Fruit fly (Drosophila melanogaster) whole organism, embryonic: ENCODE results near the gene CG13671.
A peak's percentile ranks its signal among the peaks of the same experiment; 100 is the strongest.

Experiments used
- Atf6 ChIP-seq: fragments of 200-800 bp; sonication (Bioruptor generic); IDR thresholded peaks from 2 replicates; pipeline ENCODE4 v1.3.6; 2022; ENCODE audit warnings: missing biosample characterization, missing genetic modification characterization
- CG10147 ChIP-seq: fragments of 200-800 bp; sonication (Bioruptor generic); optimal IDR thresholded peaks from 2 replicates; lab custom pipeline; 2019; ENCODE audit warnings: missing biosample characterization, mild to moderate bottlenecking, missing genetic modification characterization, moderate library complexity
- CG10462 ChIP-seq: fragments of 200-800 bp; sonication (Bioruptor generic); optimal IDR thresholded peaks from 2 replicates; lab custom pipeline; 2016; ENCODE audit warnings: missing biosample characterization, missing genetic modification characterization
- CG10543 ChIP-seq: fragments of 200-800 bp; sonication (Bioruptor generic); optimal IDR thresholded peaks from 3 replicates; lab custom pipeline; 2017; ENCODE audit warnings: missing biosample characterization, mild to moderate bottlenecking, missing genetic modification characterization, moderate library complexity
- CG12071 ChIP-seq: fragments of 200-800 bp; sonication (Bioruptor generic); optimal IDR thresholded peaks from 3 replicates; lab custom pipeline; 2018; ENCODE audit warnings: missing biosample characterization, mild to moderate bottlenecking, missing genetic modification characterization
- CG12155 ChIP-seq: fragments of 200-800 bp; sonication (Bioruptor generic); optimal IDR thresholded peaks from 3 replicates; lab custom pipeline; 2016; ENCODE audit warnings: missing biosample characterization, missing genetic modification characterization
- CG12942 ChIP-seq: fragments of 200-800 bp; sonication (Bioruptor generic); optimal IDR thresholded peaks from 3 replicates; lab custom pipeline; 2016; ENCODE audit warnings: missing biosample characterization, missing genetic modification characterization
- CG13775 ChIP-seq: fragments of 200-800 bp; sonication (Bioruptor generic); optimal IDR thresholded peaks from 3 replicates; lab custom pipeline; 2017; ENCODE audit warnings: missing biosample characterization, mild to moderate bottlenecking, missing genetic modification characterization
- CG14965 ChIP-seq: fragments of 200-800 bp; sonication (Bioruptor generic); optimal IDR thresholded peaks from 2 replicates; lab custom pipeline; 2016; ENCODE audit warnings: missing biosample characterization, missing genetic modification characterization, borderline replicate concordance
- CG2120 ChIP-seq: fragments of 200-800 bp; sonication (Bioruptor generic); optimal IDR thresholded peaks from 3 replicates; lab custom pipeline; 2016; ENCODE audit warnings: missing biosample characterization, missing genetic modification characterization
- CG30020 ChIP-seq: fragments of 200-800 bp; optimal IDR thresholded peaks from 2 replicates; lab custom pipeline; 2019; ENCODE audit warnings: missing biosample characterization, mild to moderate bottlenecking, missing genetic modification characterization, moderate library complexity
- CG33557 ChIP-seq: fragments of 200-800 bp; sonication (Bioruptor generic); optimal IDR thresholded peaks from 2 replicates; lab custom pipeline; 2019; ENCODE audit warnings: missing biosample characterization, mild to moderate bottlenecking, missing genetic modification characterization, moderate library complexity
- CG5180 ChIP-seq: fragments of 200-800 bp; sonication (Bioruptor generic); optimal IDR thresholded peaks from 3 replicates; lab custom pipeline; 2017; ENCODE audit warnings: missing biosample characterization, missing genetic modification characterization, mild to moderate bottlenecking, moderate library complexity, missing genetic modification reagents
- CG6272 ChIP-seq: fragments of 200-800 bp; sonication (Bioruptor generic); IDR thresholded peaks from 2 replicates; pipeline ENCODE4 v1.3.6; 2022; ENCODE audit warnings: missing biosample characterization, missing genetic modification characterization
- CG6765 ChIP-seq: fragments of 200-800 bp; sonication (Bioruptor generic); optimal IDR thresholded peaks from 3 replicates; lab custom pipeline; 2017; ENCODE audit warnings: missing biosample characterization, mild to moderate bottlenecking, missing genetic modification characterization
- CG7556 ChIP-seq: fragments of 200-800 bp; sonication (Bioruptor generic); optimal IDR thresholded peaks from 2 replicates; lab custom pipeline; 2017; ENCODE audit warnings: missing biosample characterization, mild to moderate bottlenecking, missing genetic modification characterization
- CG9797 ChIP-seq: fragments of 200-800 bp; sonication (Bioruptor generic); optimal IDR thresholded peaks from 3 replicates; lab custom pipeline; 2018; ENCODE audit warnings: missing biosample characterization, mild to moderate bottlenecking, missing genetic modification characterization
- Doc2 ChIP-seq: fragments of 200-800 bp; sonication (Bioruptor generic); IDR thresholded peaks from 2 replicates; pipeline ENCODE4 v1.3.6; 2022; ENCODE audit warnings: missing biosample characterization, missing genetic modification characterization
- Doc3 ChIP-seq: fragments of 200-800 bp; sonication (Bioruptor generic); IDR thresholded peaks from 3 replicates; pipeline ENCODE4 v1.3.6; 2022; ENCODE audit warnings: missing biosample characterization, missing genetic modification characterization; ENCODE audit not compliant: partially characterized antibody
- Dref ChIP-seq: fragments of 200-800 bp; sonication (Bioruptor generic); IDR thresholded peaks from 2 replicates; pipeline ENCODE4 v1.3.6; 2022; ENCODE audit warnings: missing biosample characterization, missing genetic modification characterization
- Fer3 ChIP-seq: fragments of 200-800 bp; sonication (Bioruptor generic); optimal IDR thresholded peaks from 2 replicates; lab custom pipeline; 2018; ENCODE audit warnings: missing biosample characterization, mild to moderate bottlenecking, missing genetic modification characterization, moderate library complexity
- Gug ChIP-seq: fragments of 200-800 bp; sonication (Bioruptor generic); IDR thresholded peaks from 4 replicates; pipeline ENCODE4 v1.3.6; 2022; ENCODE audit warnings: missing biosample characterization, missing genetic modification characterization
- HLH3B ChIP-seq: fragments of 200-800 bp; sonication (Bioruptor generic); IDR thresholded peaks from 2 replicates; pipeline ENCODE4 v1.3.6; 2022; ENCODE audit warnings: missing biosample characterization, missing genetic modification characterization
- Hand ChIP-seq: fragments of 200-800 bp; sonication (Bioruptor generic); optimal IDR thresholded peaks from 2 replicates; lab custom pipeline; 2017; ENCODE audit warnings: mild to moderate bottlenecking, missing biosample characterization, missing genetic modification reagents, missing genetic modification characterization
- HmgD ChIP-seq: fragments of 200-800 bp; sonication (Bioruptor generic); optimal IDR thresholded peaks from 3 replicates; lab custom pipeline; 2016; ENCODE audit warnings: missing biosample characterization, missing genetic modification characterization
- Hmr ChIP-seq: fragments of 200-800 bp; sonication (Bioruptor generic); optimal IDR thresholded peaks from 3 replicates; lab custom pipeline; 2017; ENCODE audit warnings: mild to moderate bottlenecking, missing biosample characterization, missing genetic modification reagents, missing genetic modification characterization
- Hr51 ChIP-seq, 2 experiments: fragments of 200-800 bp; sonication (Bioruptor generic); optimal IDR thresholded peaks; 2 replicates in 1 of 2; 3 replicates in 1 of 2; lab custom pipeline; 2016 to 2018; ENCODE audit warnings: missing biosample characterization in 2 of 2, missing genetic modification characterization in 2 of 2, mild to moderate bottlenecking in 1 of 2, moderate library complexity in 1 of 2
- Jarid2 ChIP-seq: fragments of 200-800 bp; sonication (Bioruptor generic); optimal IDR thresholded peaks from 3 replicates; lab custom pipeline; 2017; ENCODE audit warnings: mild to moderate bottlenecking, missing biosample characterization, missing genetic modification reagents, missing genetic modification characterization
- Neu2 ChIP-seq: fragments of 200-800 bp; sonication (Bioruptor generic); optimal IDR thresholded peaks from 3 replicates; lab custom pipeline; 2016; ENCODE audit warnings: missing biosample characterization, missing genetic modification characterization, borderline replicate concordance
- Trl ChIP-seq, 3 experiments: fragments of >200 bp in 2 of 3; fragments of 200-800 bp in 1 of 3; sonication (Bioruptor generic) in 1 of 3; optimal IDR thresholded peaks; 2 replicates in 1 of 3; 3 replicates in 2 of 3; lab custom pipeline; 2016 to 2017; ENCODE audit warnings: missing biosample characterization in 1 of 3, missing genetic modification characterization in 1 of 3
- Xrp1 ChIP-seq: fragments of 200-800 bp; sonication (Bioruptor generic); IDR thresholded peaks from 2 replicates; pipeline ENCODE4 v1.3.6; 2022; ENCODE audit warnings: missing biosample characterization, missing genetic modification characterization
- ac ChIP-seq: fragments of 200-800 bp; sonication (Bioruptor generic); optimal IDR thresholded peaks from 3 replicates; lab custom pipeline; 2017; ENCODE audit warnings: missing biosample characterization, mild to moderate bottlenecking, missing genetic modification characterization
- al ChIP-seq: fragments of 200-800 bp; sonication (Bioruptor generic); IDR thresholded peaks from 2 replicates; pipeline ENCODE4 v1.3.6; 2022; ENCODE audit warnings: missing biosample characterization, missing genetic modification characterization
- ash1 ChIP-seq: fragments of 200-800 bp; sonication (Bioruptor generic); optimal IDR thresholded peaks from 2 replicates; lab custom pipeline; 2018; ENCODE audit warnings: missing biosample characterization, mild to moderate bottlenecking, missing genetic modification characterization
- cwo ChIP-seq: fragments of 200-800 bp; sonication (Bioruptor generic); optimal IDR thresholded peaks from 3 replicates; lab custom pipeline; 2017; ENCODE audit warnings: missing biosample characterization, missing genetic modification characterization, mild to moderate bottlenecking, moderate library complexity, missing genetic modification reagents
- dpn ChIP-seq, 2 experiments: fragments of 200-800 bp; sonication (Bioruptor generic); optimal IDR thresholded peaks; 3 replicates each; lab custom pipeline; 2016; ENCODE audit warnings: missing biosample characterization in 2 of 2, missing genetic modification characterization in 2 of 2
- ewg ChIP-seq: fragments of 200-800 bp; sonication (Bioruptor generic); optimal IDR thresholded peaks from 3 replicates; lab custom pipeline; 2017; ENCODE audit warnings: mild to moderate bottlenecking, missing biosample characterization, missing genetic modification reagents, missing genetic modification characterization
- fd3F ChIP-seq: fragments of 200-800 bp; sonication (Bioruptor generic); optimal IDR thresholded peaks from 2 replicates; lab custom pipeline; 2018; ENCODE audit warnings: missing biosample characterization, mild to moderate bottlenecking, missing genetic modification characterization, moderate library complexity
- hkb ChIP-seq, 2 experiments: fragments of 200-800 bp in 1 of 2; fragments of >200 bp in 1 of 2; sonication (Bioruptor generic) in 1 of 2; IDR thresholded peaks in 1 of 2; optimal IDR thresholded peaks in 1 of 2; 2 replicates each; pipeline versions ENCODE4 v1.3.6 to Lab custom; 2017 to 2022; ENCODE audit warnings: missing biosample characterization in 1 of 2, missing genetic modification characterization in 1 of 2
- kni ChIP-seq: fragments of 200-800 bp; sonication (Bioruptor generic); optimal IDR thresholded peaks from 3 replicates; lab custom pipeline; 2017; ENCODE audit warnings: mild to moderate bottlenecking, missing biosample characterization, missing genetic modification reagents, missing genetic modification characterization
- lov ChIP-seq, 2 experiments: fragments of 200-800 bp in 1 of 2; fragments of >200 bp in 1 of 2; sonication (Bioruptor generic) in 1 of 2; IDR thresholded peaks in 1 of 2; optimal IDR thresholded peaks in 1 of 2; 2 replicates in 1 of 2; 3 replicates in 1 of 2; pipeline versions ENCODE4 v1.3.6 to Lab custom; 2017 to 2022; ENCODE audit warnings: missing biosample characterization in 1 of 2, missing genetic modification characterization in 1 of 2
- mirr ChIP-seq: fragments of 200-800 bp; sonication (Bioruptor generic); optimal IDR thresholded peaks from 3 replicates; lab custom pipeline; 2018; ENCODE audit warnings: missing biosample characterization, mild to moderate bottlenecking, missing genetic modification characterization
- nau ChIP-seq: fragments of 200-800 bp; sonication (Bioruptor generic); optimal IDR thresholded peaks from 3 replicates; lab custom pipeline; 2017; ENCODE audit warnings: missing biosample characterization, mild to moderate bottlenecking, missing genetic modification characterization, missing genetic modification reagents
- nom ChIP-seq: fragments of 200-800 bp; sonication (Bioruptor generic); optimal IDR thresholded peaks from 2 replicates; lab custom pipeline; 2017; ENCODE audit warnings: missing biosample characterization, missing genetic modification characterization, mild to moderate bottlenecking, moderate library complexity, missing genetic modification reagents
- pan ChIP-seq, 4 experiments: fragments of >200 bp in 3 of 4; fragments of 200-800 bp in 1 of 4; sonication (Bioruptor generic) in 1 of 4; optimal IDR thresholded peaks in 3 of 4; IDR thresholded peaks in 1 of 4; 2 replicates each; pipeline versions ENCODE4 v1.3.6 to Lab custom; 2017 to 2022; ENCODE audit warnings: missing biosample characterization in 2 of 4, missing genetic modification characterization in 2 of 4, mixed read lengths in 1 of 4
- seq ChIP-seq: fragments of 200-800 bp; sonication (Bioruptor generic); IDR thresholded peaks from 2 replicates; pipeline ENCODE4 v1.3.6; 2022; ENCODE audit warnings: missing biosample characterization, missing genetic modification characterization
- stc ChIP-seq: fragments of 200-800 bp; sonication (Bioruptor generic); IDR thresholded peaks from 2 replicates; pipeline ENCODE4 v1.3.6; 2022; ENCODE audit warnings: missing biosample characterization, missing genetic modification characterization
- vnd ChIP-seq: fragments of 200-800 bp; sonication (Bioruptor generic); IDR thresholded peaks from 3 replicates; pipeline ENCODE4 v1.3.6; 2022; ENCODE audit warnings: missing biosample characterization, missing genetic modification characterization; ENCODE audit not compliant: partially characterized antibody

The CG13671 gene

dm6 chr3L:8314788-8315140 lies 14.9 kb downstream of the CG13671 start (continued):
- TF ChIP-seq kni (GFP tag; lab: Kevin White, UChicago) = no peak
- no peak for TF ChIP-seq nom
- TF ChIP-seq HmgD (GFP tag; lab: Kevin White, UChicago) = no peak
- no peak for TF ChIP-seq CG33557 (GFP tag; lab: Kevin White, UChicago)
- TF ChIP-seq pan (optimal IDR thresholded peaks at IDR 0.05; lab: Kevin White, UChicago) = no peak
- no peak for TF ChIP-seq pan (GFP tag; optimal IDR thresholded peaks at IDR 0.05 in 1 of 2, IDR thresholded peaks at IDR 0.05 in 1 of 2)
- no peak for TF ChIP-seq CG9797 (GFP tag; lab: Kevin White, UChicago)
- TF ChIP-seq CG6272 = no peak
- TF ChIP-seq cwo (GFP tag; lab: Kevin White, UChicago) = no peak
- TF ChIP-seq Fer3 (tag; lab: Kevin White, UChicago) = peak; percentile 21
- TF ChIP-seq CG12155 (GFP tag; lab: Kevin White, UChicago) = peak; percentile 2
- no peak for TF ChIP-seq Doc3 (GFP tag; lab: Robert Waterston, UW)
- TF ChIP-seq CG10543 (GFP tag; lab: Kevin White, UChicago) = no peak
- no peak for TF ChIP-seq Jarid2
- no peak for TF ChIP-seq vnd
- no peak for TF ChIP-seq CG6765 (GFP tag; lab: Kevin White, UChicago)
- TF ChIP-seq seq (GFP tag; lab: Robert Waterston, UW) = no peak
- no peak for TF ChIP-seq CG30020 (tag; lab: Kevin White, UChicago)
- no peak for TF ChIP-seq HLH3B
- no peak for TF ChIP-seq hkb (optimal IDR thresholded peaks at IDR 0.05; lab: Kevin White, UChicago)
- no peak for TF ChIP-seq hkb (GFP tag; IDR thresholded peaks at IDR 0.05; lab: Robert Waterston, UW)
- TF ChIP-seq ash1 = no peak
- TF ChIP-seq Dref = no peak
- no peak for TF ChIP-seq CG10462
- no peak for TF ChIP-seq Atf6 (GFP tag; lab: Robert Waterston, UW)
- TF ChIP-seq CG12071 (GFP tag; lab: Kevin White, UChicago) = no peak
- TF ChIP-seq CG5180 (GFP tag; lab: Kevin White, UChicago) = no peak
- no peak for TF ChIP-seq CG10147 (GFP tag; lab: Kevin White, UChicago)
- TF ChIP-seq CG7556 = no peak
- TF ChIP-seq al = 0 out of 2 replicates have a peak, but pooled peaks have one; percentile 4
- no peak for TF ChIP-seq Hmr
- TF ChIP-seq lov (optimal IDR thresholded peaks at IDR 0.05; lab: Kevin White, UChicago) = no peak
- TF ChIP-seq lov (GFP tag; IDR thresholded peaks at IDR 0.05; lab: Robert Waterston, UW) = no peak
- no peak for TF ChIP-seq Trl (optimal IDR thresholded peaks at IDR 0.05; lab: Kevin White, UChicago)
- TF ChIP-seq Trl (GFP tag; optimal IDR thresholded peaks at IDR 0.05; lab: Kevin White, UChicago) = no peak
- peak; percentile 53 for TF ChIP-seq CG2120
- no peak for TF ChIP-seq mirr (GFP tag; lab: Kevin White, UChicago)
- TF ChIP-seq nau = no peak
- no peak for TF ChIP-seq Doc2 (GFP tag; lab: Robert Waterston, UW)
- no peak for TF ChIP-seq stc (GFP tag; lab: Robert Waterston, UW)
- TF ChIP-seq CG12942 (GFP tag; lab: Kevin White, UChicago) = no peak
- no peak for TF ChIP-seq Neu2 (GFP tag; lab: Kevin White, UChicago)
- TF ChIP-seq Gug = peak; percentile 15; the same call in 1 of the 4 replicates
- TF ChIP-seq ac (GFP tag; lab: Kevin White, UChicago) = no peak
- no peak for TF ChIP-seq dpn (GFP tag; optimal IDR thresholded peaks at IDR 0.05; lab: Kevin White, UChicago)
- TF ChIP-seq ewg = no peak
- TF ChIP-seq fd3F (GFP tag; lab: Kevin White, UChicago) = no peak
- TF ChIP-seq Hr51 (GFP tag; optimal IDR thresholded peaks at IDR 0.05; lab: Kevin White, UChicago) = no peak
- peak; percentile 11 for TF ChIP-seq CG13775 (GFP tag; lab: Kevin White, UChicago)
- TF ChIP-seq Xrp1 (GFP tag; lab: Robert Waterston, UW) = peak; percentile 30; the same call in 1 of the 2 replicates
- no peak for TF ChIP-seq Hand (GFP tag; lab: Kevin White, UChicago)
- no peak for TF ChIP-seq CG14965 (GFP tag; lab: Kevin White, UChicago)
